Worm (Caenorhabditis elegans) whole organism, L1 larva: ENCODE measurements around the gene Y65A5A.1.
A peak's percentile ranks its signal among the peaks of the same experiment; 100 is the strongest.

Experiments used
- C04F5.9 ChIP-seq: sonication (generic microtip); optimal IDR thresholded peaks from 2 replicates; lab custom pipeline; 2016; ENCODE audit warnings: missing genetic modification characterization, missing compliant biosample characterization
- ceh-82 ChIP-seq, 3 experiments: fragments of 150-350 bp in 1 of 3; sonication (generic microtip) in 2 of 3; optimal IDR thresholded peaks; 2 replicates each; lab custom pipeline; 2014 to 2017; ENCODE audit warnings: missing biosample characterization in 3 of 3, missing genetic modification characterization in 3 of 3
- fos-1 ChIP-seq: fragments of 150-350 bp; optimal IDR thresholded peaks from 2 replicates; lab custom pipeline; 2014; ENCODE audit warnings: missing biosample characterization, missing genetic modification characterization
- hpl-2 ChIP-seq: fragments of 150-350 bp; optimal IDR thresholded peaks from 2 replicates; lab custom pipeline; 2014; ENCODE audit warnings: missing biosample characterization, missing genetic modification reagents, missing genetic modification characterization
- lin-39 ChIP-seq: fragments of 150-350 bp; optimal IDR thresholded peaks from 2 replicates; lab custom pipeline; 2014; ENCODE audit warnings: missing biosample characterization, missing genetic modification reagents, missing genetic modification characterization
- lsy-2 ChIP-seq, 2 experiments: fragments of 150-350 bp; optimal IDR thresholded peaks; 2 replicates each; lab custom pipeline; 2014; ENCODE audit warnings: missing biosample characterization in 2 of 2, missing genetic modification characterization in 2 of 2
- nhr-237 ChIP-seq: fragments of 150-350 bp; optimal IDR thresholded peaks from 2 replicates; lab custom pipeline; 2014; ENCODE audit warnings: missing biosample characterization, missing genetic modification characterization
- nhr-71 ChIP-seq: sonication (generic microtip); optimal IDR thresholded peaks from 2 replicates; lab custom pipeline; 2016; ENCODE audit warnings: mild to moderate bottlenecking, missing genetic modification characterization, moderate library complexity, missing compliant biosample characterization
- nhr-76 ChIP-seq: sonication (generic microtip); optimal IDR thresholded peaks from 2 replicates; lab custom pipeline; 2017; ENCODE audit warnings: missing biosample characterization, missing genetic modification characterization
- nhr-90 ChIP-seq: sonication (generic microtip); optimal IDR thresholded peaks from 2 replicates; lab custom pipeline; 2016; ENCODE audit warnings: mild to moderate bottlenecking, missing genetic modification characterization, missing compliant biosample characterization; ENCODE audit not compliant: poor library complexity
- snpc-4 ChIP-seq: fragments of 150-350 bp; optimal IDR thresholded peaks from 2 replicates; lab custom pipeline; 2014; ENCODE audit warnings: missing biosample characterization, missing genetic modification characterization
- unc-62 ChIP-seq: fragments of 150-350 bp; optimal IDR thresholded peaks from 2 replicates; lab custom pipeline; 2014; ENCODE audit warnings: missing biosample characterization, missing genetic modification reagents, missing genetic modification characterization
- xbp-1 ChIP-seq: sonication (generic microtip); optimal IDR thresholded peaks from 2 replicates; lab custom pipeline; 2016; ENCODE audit warnings: missing genetic modification characterization, missing compliant biosample characterization
- zip-4 ChIP-seq: fragments of 200-800 bp; sonication (Bioruptor generic); optimal IDR thresholded peaks from 2 replicates; lab custom pipeline; 2018; ENCODE audit warnings: mild to moderate bottlenecking, missing genetic modification characterization, moderate library complexity, missing compliant biosample characterization

- TF ChIP-seq fos-1 (tag; lab: Kevin White, UChicago) (no peak), lsy-2 (tag; optimal IDR thresholded peaks at IDR 0.05; lab: Kevin White, UChicago) (no peak), lin-39 (tag; lab: Kevin White, UChicago) (no peak), ceh-82 (tag; optimal IDR thresholded peaks at IDR 0.05; lab: Kevin White, UChicago) (no peak), zip-4 (no peak), nhr-71 (no peak), hpl-2 (GFP tag; lab: Kevin White, UChicago) (no peak), nhr-237 (tag; lab: Kevin White, UChicago) (no peak), nhr-76 (tag; lab: Kevin White, UChicago) (no peak), xbp-1 (tag; lab: Kevin White, UChicago) (no peak), unc-62 (GFP tag; lab: Kevin White, UChicago) (no peak), snpc-4 (tag; lab: Kevin White, UChicago) (no peak), nhr-90 (tag; lab: Kevin White, UChicago) (peak; percentile 26), C04F5.9 (tag; lab: Kevin White, UChicago) (no peak)
Observed at ce11 chrIV:16399776-16400368, at the start of gene Y65A5A.1.
